Worm (Caenorhabditis elegans) whole organism, mixed stage, embryonic: ENCODE results near the gene gpx-5.

Experiments used
- M03D4.4 ChIP-seq: sonication (generic microtip); optimal IDR thresholded peaks from 2 replicates; lab custom pipeline; 2017; ENCODE audit warnings: mild to moderate bottlenecking, missing genetic modification characterization, missing compliant biosample characterization
- ceh-43 ChIP-seq: fragments of 200-800 bp; sonication (Bioruptor generic); optimal IDR thresholded peaks from 2 replicates; lab custom pipeline; 2018; ENCODE audit warnings: mild to moderate bottlenecking, missing genetic modification characterization, moderate library complexity, missing compliant biosample characterization
- ceh-83 ChIP-seq: fragments of 200-800 bp; sonication (Bioruptor generic); optimal IDR thresholded peaks from 2 replicates; lab custom pipeline; 2018; ENCODE audit warnings: mild to moderate bottlenecking, missing genetic modification characterization, missing compliant biosample characterization
- ces-1 ChIP-seq: fragments of 150-350 bp; optimal IDR thresholded peaks from 2 replicates; lab custom pipeline; 2014; ENCODE audit warnings: missing biosample characterization, missing genetic modification reagents, missing genetic modification characterization
- cnd-1 ChIP-seq: fragments of 200-800 bp; sonication (Bioruptor generic); optimal IDR thresholded peaks from 2 replicates; lab custom pipeline; 2018; ENCODE audit warnings: mild to moderate bottlenecking, missing genetic modification characterization, missing compliant biosample characterization
- elt-1 ChIP-seq: sonication (generic microtip); optimal IDR thresholded peaks from 2 replicates; lab custom pipeline; 2017; ENCODE audit warnings: missing genetic modification characterization, mild to moderate bottlenecking, missing compliant biosample characterization, antibody characterized with exemption, moderate library complexity, borderline replicate concordance; ENCODE audit not compliant: insufficient read depth
- elt-3 ChIP-seq: fragments of 150-350 bp; optimal IDR thresholded peaks from 2 replicates; lab custom pipeline; 2014; ENCODE audit warnings: missing biosample characterization, missing genetic modification characterization
- flh-1 ChIP-seq: fragments of 200-800 bp; sonication (Bioruptor generic); optimal IDR thresholded peaks from 2 replicates; lab custom pipeline; 2018; ENCODE audit warnings: mild to moderate bottlenecking, missing genetic modification characterization, moderate library complexity, missing compliant biosample characterization
- ham-2 ChIP-seq: fragments of 200-800 bp; sonication (Bioruptor generic); optimal IDR thresholded peaks from 2 replicates; lab custom pipeline; 2018; ENCODE audit warnings: mild to moderate bottlenecking, missing genetic modification characterization, missing compliant biosample characterization
- lin-13 ChIP-seq: fragments of 150-350 bp; optimal IDR thresholded peaks from 2 replicates; lab custom pipeline; 2014; ENCODE audit warnings: missing biosample characterization, missing genetic modification characterization
- lin-32 ChIP-seq: fragments of 200-800 bp; sonication (Bioruptor generic); optimal IDR thresholded peaks from 2 replicates; lab custom pipeline; 2018; ENCODE audit warnings: mild to moderate bottlenecking, missing genetic modification characterization, missing compliant biosample characterization
- lsy-2 ChIP-seq: fragments of 150-350 bp; optimal IDR thresholded peaks from 2 replicates; lab custom pipeline; 2014; ENCODE audit warnings: missing biosample characterization, missing genetic modification characterization
- mab-5 ChIP-seq: fragments of 150-350 bp; optimal IDR thresholded peaks from 2 replicates; lab custom pipeline; 2014; ENCODE audit warnings: missing biosample characterization, missing genetic modification characterization
- mep-1 ChIP-seq: fragments of 150-350 bp; optimal IDR thresholded peaks from 2 replicates; lab custom pipeline; 2017; ENCODE audit warnings: missing biosample characterization, missing genetic modification reagents, missing genetic modification characterization, inconsistent platforms
- mls-2 ChIP-seq: sonication (generic microtip); optimal IDR thresholded peaks from 2 replicates; lab custom pipeline; 2016; ENCODE audit warnings: mild to moderate bottlenecking, missing genetic modification characterization, moderate library complexity, missing compliant biosample characterization
- nhr-12 ChIP-seq: fragments of 150-350 bp; optimal IDR thresholded peaks from 2 replicates; lab custom pipeline; 2014; ENCODE audit warnings: missing biosample characterization, missing genetic modification characterization
- nhr-28 ChIP-seq: fragments of 150-350 bp; optimal IDR thresholded peaks from 2 replicates; lab custom pipeline; 2014; ENCODE audit warnings: missing biosample characterization, missing genetic modification characterization
- pha-4 ChIP-seq: fragments of 150-350 bp; optimal IDR thresholded peaks from 2 replicates; lab custom pipeline; 2018; ENCODE audit warnings: missing biosample characterization, missing genetic modification reagents, missing genetic modification characterization
- sem-2 ChIP-seq: fragments of 200-800 bp; sonication (Bioruptor generic); optimal IDR thresholded peaks from 2 replicates; lab custom pipeline; 2018; ENCODE audit warnings: mild to moderate bottlenecking, missing genetic modification characterization, missing compliant biosample characterization
- snpc-4 ChIP-seq: fragments of 150-350 bp; optimal IDR thresholded peaks from 2 replicates; lab custom pipeline; 2014; ENCODE audit warnings: missing biosample characterization, missing genetic modification characterization
- sptf-1 ChIP-seq: sonication (generic microtip); optimal IDR thresholded peaks from 2 replicates; lab custom pipeline; 2017; ENCODE audit warnings: mild to moderate bottlenecking, missing genetic modification characterization, moderate library complexity, missing compliant biosample characterization
- tbx-8 ChIP-seq: fragments of 200-800 bp; sonication (Bioruptor generic); optimal IDR thresholded peaks from 2 replicates; lab custom pipeline; 2018; ENCODE audit warnings: mild to moderate bottlenecking, missing genetic modification characterization, moderate library complexity, missing compliant biosample characterization
- unc-120 ChIP-seq: sonication (generic microtip); optimal IDR thresholded peaks from 2 replicates; lab custom pipeline; 2017; ENCODE audit warnings: missing genetic modification characterization, missing compliant biosample characterization; ENCODE audit not compliant: poor library complexity, severe bottlenecking
- unc-39 ChIP-seq: fragments of 150-350 bp; optimal IDR thresholded peaks from 2 replicates; lab custom pipeline; 2014; ENCODE audit warnings: missing biosample characterization, missing genetic modification characterization
- unc-62 ChIP-seq: fragments of 150-350 bp; optimal IDR thresholded peaks from 2 replicates; lab custom pipeline; 2014; ENCODE audit warnings: missing biosample characterization, missing genetic modification reagents, missing genetic modification characterization
- zip-8 ChIP-seq: fragments of 150-350 bp; optimal IDR thresholded peaks from 2 replicates; lab custom pipeline; 2014; ENCODE audit warnings: missing biosample characterization, missing genetic modification characterization
- ztf-11 ChIP-seq: fragments of 150-350 bp; optimal IDR thresholded peaks from 2 replicates; lab custom pipeline; 2014; ENCODE audit warnings: missing biosample characterization, missing genetic modification characterization

Gene gpx-5

ce11 chrX:9552404-9552803 is 32.1 kb upstream of the gpx-5 start:
- no peak for TF ChIP-seq unc-62 (GFP tag; lab: Kevin White, UChicago)
- TF ChIP-seq lin-32 (GFP tag; lab: Kevin White, UChicago): no peak
- TF ChIP-seq mep-1 (tag; lab: Kevin White, UChicago): no peak
- TF ChIP-seq sptf-1 (tag; lab: Kevin White, UChicago): no peak
- no peak for TF ChIP-seq pha-4 (tag; lab: Kevin White, UChicago)
- TF ChIP-seq cnd-1: no peak
- no peak for TF ChIP-seq lin-13 (tag; lab: Kevin White, UChicago)
- TF ChIP-seq elt-3 (tag; lab: Kevin White, UChicago): no peak
- TF ChIP-seq zip-8 (tag; lab: Kevin White, UChicago): no peak
- TF ChIP-seq mls-2: no peak
- no peak for TF ChIP-seq ces-1 (GFP tag; lab: Kevin White, UChicago)
- no peak for TF ChIP-seq nhr-12
- no peak for TF ChIP-seq sem-2
- TF ChIP-seq M03D4.4 (tag; lab: Kevin White, UChicago): no peak
- no peak for TF ChIP-seq unc-39 (tag; lab: Kevin White, UChicago)
- no peak for TF ChIP-seq mab-5 (tag; lab: Kevin White, UChicago)
- TF ChIP-seq ceh-83: no peak

- TF ChIP-seq lin-13 (tag; lab: Kevin White, UChicago) (no peak), unc-120 (tag; lab: Kevin White, UChicago) (no peak), nhr-28 (tag; lab: Kevin White, UChicago) (no peak), lsy-2 (tag; lab: Kevin White, UChicago) (no peak), unc-62 (GFP tag; lab: Kevin White, UChicago) (no peak), snpc-4 (tag; lab: Kevin White, UChicago) (no peak), cnd-1 (no peak)
Observed at ce11 chrX:9553095-9553494, 31.4 kb upstream of the gpx-5 start.

ce11 chrX:9555238-9555637 is 29.2 kb upstream of the gpx-5 start:
- TF ChIP-seq zip-8 (tag; lab: Kevin White, UChicago): no peak
- no peak for TF ChIP-seq tbx-8 (GFP tag; lab: Kevin White, UChicago)
- TF ChIP-seq mep-1 (tag; lab: Kevin White, UChicago): no peak
- no peak for TF ChIP-seq M03D4.4 (tag; lab: Kevin White, UChicago)
- TF ChIP-seq lsy-2 (tag; lab: Kevin White, UChicago): no peak
- no peak for TF ChIP-seq nhr-12
- TF ChIP-seq ces-1 (GFP tag; lab: Kevin White, UChicago): no peak
- no peak for TF ChIP-seq unc-120 (tag; lab: Kevin White, UChicago)
- TF ChIP-seq unc-39 (tag; lab: Kevin White, UChicago): no peak
- TF ChIP-seq nhr-28 (tag; lab: Kevin White, UChicago): no peak
- TF ChIP-seq ztf-11 (tag; lab: Kevin White, UChicago): no peak
- no peak for TF ChIP-seq ceh-43
- no peak for TF ChIP-seq mls-2
- no peak for TF ChIP-seq sem-2

ce11 chrX:9556038-9556437 is 28.4 kb upstream of the gpx-5 start:
- TF ChIP-seq ham-2 (no peak), mls-2 (no peak), nhr-28 (tag; lab: Kevin White, UChicago) (no peak), unc-39 (tag; lab: Kevin White, UChicago) (no peak), mep-1 (tag; lab: Kevin White, UChicago) (no peak), mab-5 (tag; lab: Kevin White, UChicago) (no peak), unc-62 (GFP tag; lab: Kevin White, UChicago) (no peak), pha-4 (tag; lab: Kevin White, UChicago) (no peak)

ce11 chrX:9560931-9561330 is 23.5 kb upstream of the gpx-5 start:
- no peak for TF ChIP-seq elt-1 (tag; lab: Kevin White, UChicago)
- peak; percentile 1 for TF ChIP-seq sptf-1 (tag; lab: Kevin White, UChicago)

- TF ChIP-seq ces-1 (GFP tag; lab: Kevin White, UChicago): no peak
- no peak for TF ChIP-seq flh-1 (GFP tag; lab: Kevin White, UChicago)
- no peak for TF ChIP-seq elt-3 (tag; lab: Kevin White, UChicago)
- no peak for TF ChIP-seq unc-39 (tag; lab: Kevin White, UChicago)
- TF ChIP-seq mep-1 (tag; lab: Kevin White, UChicago): no peak
Observed at ce11 chrX:9565881-9566280, 18.6 kb upstream of the gpx-5 start, which contains the start of gene moc-5. moc-5 (minus strand) TSS chrX:9565981.
